Worm (Caenorhabditis elegans): ENCODE data around the gene F54B3.2.

ce11 chrII:10284991-10285390, 15.0 kb upstream of the F54B3.2 start:
- TF ChIP-seq him-1 (tag; optimal IDR thresholded peaks at IDR 0.05) (no peak), W03F9.2 (tag; optimal IDR thresholded peaks at IDR 0.05) (no peak)

Measured in whole organism, L4/young adult.